Fruit fly (Drosophila melanogaster) whole organism, wandering third instar larva: ENCODE data around the gene Klc.

Source experiments
- CrebA ChIP-seq: fragments of 200-800 bp; sonication (Bioruptor generic); optimal IDR thresholded peaks from 2 replicates; lab custom pipeline; 2016; ENCODE audit warnings: missing biosample characterization, mild to moderate bottlenecking, missing genetic modification characterization, borderline replicate concordance
- Dif ChIP-seq: fragments of 200-275, 200-300 bp; sonication (Bioruptor generic); optimal IDR thresholded peaks from 2 replicates; lab custom pipeline; 2018; ENCODE audit warnings: missing biosample characterization, missing genetic modification characterization; ENCODE audit not compliant: partially characterized antibody
- Jra ChIP-seq: sonication (Bioruptor generic); optimal IDR thresholded peaks from 2 replicates; lab custom pipeline; 2016; ENCODE audit warnings: missing biosample characterization, missing genetic modification characterization
- Mio ChIP-seq: sonication (Bioruptor generic); optimal IDR thresholded peaks from 2 replicates; lab custom pipeline; 2016; ENCODE audit warnings: missing biosample characterization, missing genetic modification characterization
- Myc ChIP-seq: fragments of >200 bp; optimal IDR thresholded peaks from 2 replicates; lab custom pipeline; 2017
- N ChIP-seq: fragments of >200 bp; optimal IDR thresholded peaks from 2 replicates; lab custom pipeline; 2018; ENCODE audit warnings: missing biosample characterization, missing external identifiers, missing genetic modification characterization
- dl ChIP-seq, 2 experiments: fragments of 175-275, 200-275 bp in 1 of 2; fragments of 200-275 bp in 1 of 2; sonication (Bioruptor generic); optimal IDR thresholded peaks; lab custom pipeline; 2018; ENCODE audit warnings: mild to moderate bottlenecking in 2 of 2, missing biosample characterization in 2 of 2, missing genetic modification characterization in 2 of 2, moderate library complexity in 2 of 2; ENCODE audit not compliant: partially characterized antibody in 2 of 2, insufficient read depth in 1 of 2
- dsf ChIP-seq: sonication (Bioruptor generic); optimal IDR thresholded peaks from 2 replicates; lab custom pipeline; 2016; ENCODE audit warnings: missing biosample characterization, missing genetic modification characterization, borderline replicate concordance
- jim ChIP-seq: fragments of 175-275, 200-325 bp; sonication (Bioruptor generic); optimal IDR thresholded peaks from 2 replicates; lab custom pipeline; 2016; ENCODE audit warnings: missing biosample characterization, mild to moderate bottlenecking, missing genetic modification characterization
- lola ChIP-seq: fragments of >200 bp; optimal IDR thresholded peaks from 2 replicates; lab custom pipeline; 2017; ENCODE audit warnings: missing biosample characterization, missing genetic modification characterization
- psq ChIP-seq: fragments of 200-800 bp; sonication (Bioruptor generic); optimal IDR thresholded peaks from 3 replicates; lab custom pipeline; 2017; ENCODE audit warnings: missing biosample characterization, mild to moderate bottlenecking, missing genetic modification characterization, moderate library complexity
- sage ChIP-seq: fragments of 200-800 bp; sonication (Bioruptor generic); optimal IDR thresholded peaks from 2 replicates; lab custom pipeline; 2016; ENCODE audit warnings: missing biosample characterization, mild to moderate bottlenecking, missing genetic modification characterization
- usp ChIP-seq: fragments of >200 bp; optimal IDR thresholded peaks from 2 replicates; lab custom pipeline; 2017; ENCODE audit warnings: missing biosample characterization, missing genetic modification characterization

dm6 chr3L:12778616-12779015 is 28.8 kb upstream of the Klc start, which contains the start of gene CG32106:
- TF ChIP-seq usp (GFP tag; lab: Kevin White, UChicago) (no peak), dsf (no peak), jim (GFP tag; lab: Kevin White, UChicago) (no peak), sage (GFP tag; lab: Kevin White, UChicago) (no peak), psq (GFP tag; lab: Kevin White, UChicago) (no peak), Dif (GFP tag; lab: Kevin White, UChicago) (no peak), Mio (GFP tag; lab: Kevin White, UChicago) (no peak), N (GFP tag; lab: Kevin White, UChicago) (no peak), lola (GFP tag; lab: Kevin White, UChicago) (no peak), CrebA (GFP tag; lab: Kevin White, UChicago) (no peak), Jra (GFP tag; lab: Kevin White, UChicago) (no peak), dl (GFP tag; optimal IDR thresholded peaks at IDR 0.05; lab: Kevin White, UChicago; ENCODE audit: insufficient read depth in 1 of 2, partially characterized antibody in 2 of 2) (no peak), Myc (no peak)
